Fruit fly (Drosophila melanogaster) whole organism, embryonic: ENCODE measurements around the gene Cypl.

Experiments
- B-H2 ChIP-seq: fragments of 200-800 bp; sonication (Bioruptor generic); optimal IDR thresholded peaks from 2 replicates; lab custom pipeline; 2018; ENCODE audit warnings: missing biosample characterization, mild to moderate bottlenecking, missing genetic modification characterization
- CG10147 ChIP-seq: fragments of 200-800 bp; sonication (Bioruptor generic); optimal IDR thresholded peaks from 2 replicates; lab custom pipeline; 2019; ENCODE audit warnings: missing biosample characterization, mild to moderate bottlenecking, missing genetic modification characterization, moderate library complexity
- CG10209 ChIP-seq: fragments of 200-800 bp; sonication (Bioruptor generic); optimal IDR thresholded peaks from 3 replicates; lab custom pipeline; 2017; ENCODE audit warnings: missing biosample characterization, mild to moderate bottlenecking, missing genetic modification characterization, missing genetic modification reagents
- CG10543 ChIP-seq: fragments of 200-800 bp; sonication (Bioruptor generic); optimal IDR thresholded peaks from 3 replicates; lab custom pipeline; 2017; ENCODE audit warnings: missing biosample characterization, mild to moderate bottlenecking, missing genetic modification characterization, moderate library complexity
- CG11456 ChIP-seq: fragments of 200-800 bp; sonication (Bioruptor generic); IDR thresholded peaks from 3 replicates; pipeline ENCODE4 v1.3.6; 2022; ENCODE audit warnings: missing biosample characterization, missing genetic modification characterization
- CG12104 ChIP-seq: fragments of 200-800 bp; sonication (Bioruptor generic); optimal IDR thresholded peaks from 3 replicates; lab custom pipeline; 2016; ENCODE audit warnings: missing biosample characterization, missing genetic modification characterization
- CG12236 ChIP-seq: fragments of 200-800 bp; sonication (Bioruptor generic); optimal IDR thresholded peaks from 2 replicates; lab custom pipeline; 2016; ENCODE audit warnings: missing biosample characterization, missing genetic modification characterization
- CG17328 ChIP-seq: fragments of 200-800 bp; sonication (Bioruptor generic); IDR thresholded peaks from 2 replicates; pipeline ENCODE4 v1.3.6; 2022; ENCODE audit warnings: missing biosample characterization, missing genetic modification characterization
- CG2712 ChIP-seq: fragments of 200-800 bp; optimal IDR thresholded peaks from 3 replicates; lab custom pipeline; 2019; ENCODE audit warnings: missing biosample characterization, mild to moderate bottlenecking, missing genetic modification characterization, moderate library complexity
- CG31388 ChIP-seq: fragments of 200-800 bp; sonication (Bioruptor generic); optimal IDR thresholded peaks from 2 replicates; lab custom pipeline; 2016; ENCODE audit warnings: missing biosample characterization, missing genetic modification characterization
- CG32532 ChIP-seq: fragments of 200-800 bp; sonication (Bioruptor generic); IDR thresholded peaks from 2 replicates; pipeline ENCODE4 v1.3.6; 2022; ENCODE audit warnings: missing biosample characterization, missing genetic modification characterization
- CG33557 ChIP-seq: fragments of 200-800 bp; sonication (Bioruptor generic); optimal IDR thresholded peaks from 2 replicates; lab custom pipeline; 2019; ENCODE audit warnings: missing biosample characterization, mild to moderate bottlenecking, missing genetic modification characterization, moderate library complexity
- CG3407 ChIP-seq: fragments of 200-800 bp; sonication (Bioruptor generic); optimal IDR thresholded peaks from 2 replicates; lab custom pipeline; 2018; ENCODE audit warnings: missing biosample characterization, mild to moderate bottlenecking, missing genetic modification characterization
- CG4707 ChIP-seq: fragments of 200-800 bp; sonication (Bioruptor generic); optimal IDR thresholded peaks from 2 replicates; lab custom pipeline; 2018; ENCODE audit warnings: missing biosample characterization, mild to moderate bottlenecking, missing genetic modification characterization, moderate library complexity
- CG6689 ChIP-seq: fragments of 200-800 bp; sonication (Bioruptor generic); IDR thresholded peaks from 2 replicates; pipeline ENCODE4 v1.3.6; 2022; ENCODE audit warnings: missing biosample characterization, missing genetic modification characterization
- CG7357 ChIP-seq: fragments of 200-800 bp; sonication (Bioruptor generic); IDR thresholded peaks from 3 replicates; pipeline ENCODE4 v1.3.6; 2022; ENCODE audit warnings: missing biosample characterization, missing genetic modification characterization
- CG7928 ChIP-seq: fragments of 200-800 bp; sonication (Bioruptor generic); optimal IDR thresholded peaks from 2 replicates; lab custom pipeline; 2017; ENCODE audit warnings: missing biosample characterization, mild to moderate bottlenecking, missing genetic modification characterization
- CG8359 ChIP-seq: fragments of 200-800 bp; sonication (Bioruptor generic); optimal IDR thresholded peaks from 2 replicates; lab custom pipeline; 2017; ENCODE audit warnings: missing biosample characterization, mild to moderate bottlenecking, missing genetic modification characterization, borderline replicate concordance
- CG8478 ChIP-seq: fragments of >200 bp; optimal IDR thresholded peaks from 2 replicates; lab custom pipeline; 2018
- CG9215 ChIP-seq: fragments of 200-800 bp; sonication (Bioruptor generic); IDR thresholded peaks from 2 replicates; pipeline ENCODE4 v1.3.6; 2022; ENCODE audit warnings: missing biosample characterization, missing genetic modification characterization
- CG9876 ChIP-seq: fragments of 200-800 bp; sonication (Bioruptor generic); optimal IDR thresholded peaks from 2 replicates; lab custom pipeline; 2016; ENCODE audit warnings: missing biosample characterization, missing genetic modification characterization
- D19B ChIP-seq: fragments of 200-800 bp; sonication (Bioruptor generic); optimal IDR thresholded peaks from 2 replicates; lab custom pipeline; 2017; ENCODE audit warnings: missing biosample characterization, mild to moderate bottlenecking, missing genetic modification characterization
- Dbx ChIP-seq: fragments of 200-800 bp; sonication (Bioruptor generic); IDR thresholded peaks from 3 replicates; pipeline ENCODE4 v1.3.6; 2022; ENCODE audit warnings: missing biosample characterization, missing genetic modification characterization
- Dfd ChIP-seq, 2 experiments: fragments of >200 bp; optimal IDR thresholded peaks; 2 replicates each; lab custom pipeline; 2017; ENCODE audit warnings: missing biosample characterization in 2 of 2, missing genetic modification characterization in 2 of 2
- E2f2 ChIP-seq: fragments of 200-800 bp; sonication (Bioruptor generic); IDR thresholded peaks from 2 replicates; pipeline ENCODE4 v1.3.6; 2022; ENCODE audit warnings: missing biosample characterization, missing genetic modification characterization
- ERR ChIP-seq: fragments of 200-800 bp; sonication (Bioruptor generic); optimal IDR thresholded peaks from 2 replicates; lab custom pipeline; 2016; ENCODE audit warnings: missing biosample characterization, missing genetic modification characterization
- Eip74EF ChIP-seq, 2 experiments: fragments of 200-800 bp in 1 of 2; fragments of >200 bp in 1 of 2; sonication (Bioruptor generic) in 1 of 2; optimal IDR thresholded peaks; 2 replicates each; lab custom pipeline; 2017 to 2019; ENCODE audit warnings: missing biosample characterization in 2 of 2, missing genetic modification characterization in 2 of 2, mild to moderate bottlenecking in 1 of 2, moderate library complexity in 1 of 2
- HmgZ ChIP-seq: fragments of 200-800 bp; sonication (Bioruptor generic); optimal IDR thresholded peaks from 2 replicates; lab custom pipeline; 2018; ENCODE audit warnings: missing biosample characterization, mild to moderate bottlenecking, missing genetic modification characterization
- MESR4 ChIP-seq: fragments of 200-800 bp; sonication (Bioruptor generic); optimal IDR thresholded peaks from 2 replicates; lab custom pipeline; 2018; ENCODE audit warnings: missing biosample characterization, mild to moderate bottlenecking, missing genetic modification characterization, moderate library complexity
- Max ChIP-seq: fragments of 200-800 bp; sonication (Bioruptor generic); optimal IDR thresholded peaks from 2 replicates; lab custom pipeline; 2016; ENCODE audit warnings: missing biosample characterization, mild to moderate bottlenecking, missing genetic modification characterization
- Meics ChIP-seq: fragments of 200-800 bp; sonication (Bioruptor generic); optimal IDR thresholded peaks from 2 replicates; lab custom pipeline; 2017; ENCODE audit warnings: missing biosample characterization, mild to moderate bottlenecking, missing genetic modification characterization
- Trl ChIP-seq, 3 experiments: fragments of >200 bp in 2 of 3; fragments of 200-800 bp in 1 of 3; sonication (Bioruptor generic) in 1 of 3; optimal IDR thresholded peaks; 2 replicates in 1 of 3; 3 replicates in 2 of 3; lab custom pipeline; 2016 to 2017; ENCODE audit warnings: missing biosample characterization in 1 of 3, missing genetic modification characterization in 1 of 3
- aop ChIP-seq: fragments of 200-800 bp; sonication (Bioruptor generic); IDR thresholded peaks from 2 replicates; pipeline ENCODE4 v1.3.6; 2022; ENCODE audit warnings: missing biosample characterization, missing genetic modification characterization
- bab2 ChIP-seq: fragments of 200-800 bp; sonication (Bioruptor generic); optimal IDR thresholded peaks from 2 replicates; lab custom pipeline; 2016; ENCODE audit warnings: missing biosample characterization, missing genetic modification characterization
- dysf ChIP-seq: fragments of 200-800 bp; sonication (Bioruptor generic); IDR thresholded peaks from 3 replicates; pipeline ENCODE4 v1.3.6; 2022; ENCODE audit warnings: missing biosample characterization, missing genetic modification characterization
- eve ChIP-seq, 2 experiments: fragments of >200 bp; optimal IDR thresholded peaks; 2 replicates each; lab custom pipeline; 2017; ENCODE audit warnings: missing biosample characterization in 2 of 2, missing genetic modification characterization in 2 of 2
- ewg ChIP-seq: fragments of 200-800 bp; sonication (Bioruptor generic); optimal IDR thresholded peaks from 3 replicates; lab custom pipeline; 2017; ENCODE audit warnings: mild to moderate bottlenecking, missing biosample characterization, missing genetic modification reagents, missing genetic modification characterization
- lmd ChIP-seq: fragments of 200-800 bp; sonication (Bioruptor generic); IDR thresholded peaks from 2 replicates; pipeline ENCODE4 v1.3.6; 2022; ENCODE audit warnings: missing biosample characterization, missing genetic modification characterization
- nom ChIP-seq: fragments of 200-800 bp; sonication (Bioruptor generic); optimal IDR thresholded peaks from 2 replicates; lab custom pipeline; 2017; ENCODE audit warnings: missing biosample characterization, missing genetic modification characterization, mild to moderate bottlenecking, moderate library complexity, missing genetic modification reagents
- oc ChIP-seq: fragments of 200-800 bp; sonication (Bioruptor generic); optimal IDR thresholded peaks from 2 replicates; lab custom pipeline; 2018; ENCODE audit warnings: missing biosample characterization, mild to moderate bottlenecking, missing genetic modification characterization, moderate library complexity
- schlank ChIP-seq: fragments of 200-800 bp; sonication (Bioruptor generic); optimal IDR thresholded peaks from 2 replicates; lab custom pipeline; 2018; ENCODE audit warnings: missing biosample characterization, mild to moderate bottlenecking, missing genetic modification characterization
- sd ChIP-seq: fragments of 200-800 bp; sonication (Bioruptor generic); optimal IDR thresholded peaks from 3 replicates; lab custom pipeline; 2018; ENCODE audit warnings: missing biosample characterization, mild to moderate bottlenecking, missing genetic modification characterization, moderate library complexity
- sens ChIP-seq: fragments of 200-800 bp; sonication (Bioruptor generic); peaks from one replicate; lab custom pipeline; 2016; ENCODE audit warnings: missing biosample characterization, missing genetic modification characterization
- sr ChIP-seq: fragments of 200-800 bp; sonication (Bioruptor generic); IDR thresholded peaks from 3 replicates; pipeline ENCODE4 v1.3.6; 2022; ENCODE audit warnings: missing biosample characterization, missing genetic modification characterization
- ssp ChIP-seq: fragments of 200-800 bp; sonication (Bioruptor generic); IDR thresholded peaks from 2 replicates; pipeline ENCODE4 v1.3.6; 2022; ENCODE audit warnings: missing biosample characterization, missing genetic modification characterization
- sug ChIP-seq: fragments of 200-800 bp; optimal IDR thresholded peaks from 2 replicates; lab custom pipeline; 2019; ENCODE audit warnings: missing biosample characterization, mild to moderate bottlenecking, missing genetic modification characterization, moderate library complexity
- zf30C ChIP-seq: fragments of 200-800 bp; sonication (Bioruptor generic); optimal IDR thresholded peaks from 3 replicates; lab custom pipeline; 2018; ENCODE audit warnings: missing biosample characterization, mild to moderate bottlenecking, missing genetic modification characterization

Gene Cypl

DNA sequence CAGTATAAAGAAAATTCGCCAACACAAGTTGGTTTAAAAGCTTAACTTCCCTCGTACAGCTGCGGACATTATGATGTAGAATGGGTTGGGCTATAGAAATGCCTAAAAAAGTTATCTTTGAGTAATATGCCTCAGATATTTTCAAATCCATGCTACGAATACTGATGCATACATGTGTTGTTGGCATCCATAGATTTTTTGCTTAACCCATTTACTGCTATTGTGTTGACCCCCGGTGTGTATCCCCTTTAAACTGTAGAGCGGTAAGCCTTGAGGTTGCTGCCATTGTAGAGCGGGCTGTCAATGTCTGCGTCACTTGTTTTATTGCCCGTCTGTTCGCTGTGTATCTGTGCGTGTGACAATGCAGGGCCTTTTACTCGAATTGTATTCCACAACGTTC lies 10.2 kb upstream of the Cypl start (continued):
- peak; percentile 37 for TF ChIP-seq CG9876 (GFP tag; lab: Kevin White, UChicago)
- TF ChIP-seq CG7928 (GFP tag; lab: Kevin White, UChicago): peak; percentile 40
- peak; percentile 51 for TF ChIP-seq CG10147 (GFP tag; lab: Kevin White, UChicago)
- no peak for TF ChIP-seq CG31388 (GFP tag; lab: Kevin White, UChicago)
- TF ChIP-seq zf30C (GFP tag; lab: Kevin White, UChicago): no peak
- TF ChIP-seq ERR (GFP tag; lab: Kevin White, UChicago): peak; percentile 67
- TF ChIP-seq ssp: peak; percentile 14; the same call in 1 of the 2 replicates
- TF ChIP-seq CG9215: peak; percentile 44; the same call in 1 of the 2 replicates

DNA sequence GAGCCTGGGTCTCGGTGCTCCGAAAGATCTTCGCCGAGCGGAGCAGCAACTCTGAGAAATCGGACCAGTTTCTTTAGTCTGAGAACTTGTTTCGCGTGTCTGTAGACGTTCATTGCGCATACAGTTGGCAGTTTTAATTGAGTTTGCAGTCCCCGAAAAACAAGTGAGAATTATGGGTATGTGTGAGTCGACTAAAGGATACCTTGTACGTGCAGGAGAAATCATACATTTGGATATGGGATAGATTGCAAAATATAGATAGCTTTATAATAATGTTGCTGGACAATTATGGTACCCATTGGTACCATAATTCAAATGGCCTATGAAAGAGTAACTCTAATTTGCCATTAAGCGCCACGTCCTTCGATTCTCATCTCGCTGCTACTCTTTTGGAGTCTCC lies 9.7 kb upstream of the Cypl start:
- no peak for TF ChIP-seq CG33557 (GFP tag; lab: Kevin White, UChicago)
- TF ChIP-seq D19B (GFP tag; lab: Kevin White, UChicago): peak; percentile 36
- no peak for TF ChIP-seq lmd (GFP tag; lab: Robert Waterston, UW)
- TF ChIP-seq nom (GFP tag; lab: Kevin White, UChicago): peak; percentile 29
- no peak for TF ChIP-seq oc (tag; lab: Kevin White, UChicago)
- peak; percentile 8 for TF ChIP-seq B-H2 (GFP tag; lab: Kevin White, UChicago)
- 0 out of 2 replicates have a peak, but pooled peaks have one; percentile 5 for TF ChIP-seq E2f2 (GFP tag; lab: Robert Waterston, UW)
- TF ChIP-seq CG9215: no peak
- TF ChIP-seq, all 482 proteins: peak for 4

DNA sequence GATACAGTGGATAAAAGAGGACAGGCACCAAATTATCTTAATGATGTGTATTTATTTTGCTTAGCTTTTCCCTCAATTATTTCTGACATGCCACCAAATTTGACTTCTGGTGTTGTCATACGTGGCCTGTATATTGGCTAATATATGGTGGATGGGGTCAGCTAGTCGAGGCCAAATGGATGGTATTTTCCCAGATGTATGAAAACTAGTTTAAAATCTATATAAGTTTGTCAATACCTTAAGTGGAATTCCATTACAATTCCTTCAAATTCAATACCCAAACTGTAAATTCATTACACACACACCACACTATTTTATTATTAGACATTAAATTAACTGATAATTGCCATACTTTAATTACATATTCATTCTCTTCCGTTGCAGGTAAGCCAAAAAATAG lies 9.1 kb upstream of the Cypl start:
- TF ChIP-seq MESR4 (GFP tag; lab: Kevin White, UChicago) (no peak), sens (GFP tag; lab: Kevin White, UChicago) (peak; percentile 58), CG11456 (GFP tag; lab: Robert Waterston, UW) (no peak), Dbx (GFP tag; lab: Robert Waterston, UW) (no peak), eve (GFP tag; optimal IDR thresholded peaks at IDR 0.05; lab: Kevin White, UChicago) (peak in 1 of 2 experiments; percentile 66), CG12236 (GFP tag; lab: Kevin White, UChicago) (no peak), CG2712 (no peak), CG3407 (GFP tag; lab: Kevin White, UChicago) (no peak)

DNA sequence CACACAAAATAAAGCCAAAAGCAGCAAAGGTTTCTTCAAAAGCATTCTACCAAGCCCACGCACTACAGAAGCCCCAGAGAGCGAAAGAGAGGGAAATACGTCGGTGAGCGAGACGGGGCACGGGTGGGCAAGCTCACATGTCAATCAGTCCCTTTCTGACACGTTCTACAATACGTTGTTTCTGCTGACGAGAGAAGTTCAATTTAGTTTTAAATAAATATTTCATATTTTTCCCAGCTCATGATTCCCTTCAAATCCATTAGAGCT lies 8.0 kb upstream of the Cypl start:
- TF ChIP-seq CG10543 (peak; percentile 35), sug (tag; lab: Kevin White, UChicago) (peak; percentile 18), CG8478 (no peak), aop (GFP tag; lab: Robert Waterston, UW) (no peak), dysf (no peak), HmgZ (tag; lab: Kevin White, UChicago) (no peak), CG7357 (no peak), schlank (tag; lab: Kevin White, UChicago) (no peak), CG6689 (GFP tag; lab: Robert Waterston, UW) (no peak), CG8359 (GFP tag; lab: Kevin White, UChicago) (no peak), sd (tag; lab: Kevin White, UChicago) (peak; percentile 63), Eip74EF (GFP tag; optimal IDR thresholded peaks at IDR 0.05; lab: Kevin White, UChicago) (no peak), CG12104 (GFP tag; lab: Kevin White, UChicago) (no peak), sr (GFP tag; lab: Robert Waterston, UW) (peak; percentile 88), Max (no peak), Dfd (GFP tag; optimal IDR thresholded peaks at IDR 0.05; lab: Kevin White, UChicago) (no peak), ewg (GFP tag; lab: Kevin White, UChicago) (no peak), CG32532 (GFP tag; lab: Robert Waterston, UW) (0 out of 2 replicates have a peak, but pooled peaks have one; percentile 17), nom (GFP tag; lab: Kevin White, UChicago) (peak; percentile 27), CG10209 (no peak), bab2 (GFP tag; lab: Kevin White, UChicago) (no peak), CG4707 (no peak), Meics (GFP tag; lab: Kevin White, UChicago) (no peak), CG17328 (GFP tag; lab: Robert Waterston, UW) (no peak), Trl (optimal IDR thresholded peaks at IDR 0.05; lab: Kevin White, UChicago) (peak in 1 of 2 experiments; percentile 8), Trl (GFP tag; optimal IDR thresholded peaks at IDR 0.05; lab: Kevin White, UChicago) (no peak)
